Worm (Caenorhabditis elegans): Measurements from ENCODE around the gene C55A1.6.

ce11 chrV:15685599-15685998 lies 37.8 kb downstream of the C55A1.6 start, which contains the start of gene nhr-196:
- TF ChIP-seq ztf-11 (tag; optimal IDR thresholded peaks at IDR 0.05), result no peak
- TF ChIP-seq unc-62 (GFP tag; optimal IDR thresholded peaks at IDR 0.05), result no peak
- TF ChIP-seq mls-2 (tag; optimal IDR thresholded peaks at IDR 0.05), result no peak
- TF ChIP-seq elt-3 (tag; optimal IDR thresholded peaks at IDR 0.05), result no peak
- TF ChIP-seq pha-4 (tag; optimal IDR thresholded peaks at IDR 0.05), result no peak
- no peak for TF ChIP-seq nhr-76 (tag; optimal IDR thresholded peaks at IDR 0.05)
- no peak for TF ChIP-seq nhr-237 (tag; optimal IDR thresholded peaks at IDR 0.05)
- TF ChIP-seq nhr-2 (tag; optimal IDR thresholded peaks at IDR 0.05), result no peak
- TF ChIP-seq nhr-28 (tag; optimal IDR thresholded peaks at IDR 0.05), result no peak
